Worm (Caenorhabditis elegans) whole organism, L3 larva: Measurements from ENCODE around the gene F47C12.7.
A peak's percentile ranks its signal among the peaks of the same experiment; 100 is the strongest.

Experiments
- R02D3.7 ChIP-seq: fragments of 150-350 bp; optimal IDR thresholded peaks from 2 replicates; lab custom pipeline; 2014; ENCODE audit warnings: missing biosample characterization, missing genetic modification characterization
- ZK546.5 ChIP-seq: sonication (generic microtip); optimal IDR thresholded peaks from 2 replicates; lab custom pipeline; 2017; ENCODE audit warnings: missing biosample characterization, missing genetic modification characterization
- aly-2 ChIP-seq: fragments of 150-350 bp; optimal IDR thresholded peaks from 2 replicates; lab custom pipeline; 2014; ENCODE audit warnings: missing biosample characterization, missing genetic modification characterization
- ama-1 ChIP-seq: fragments of 150-350 bp; optimal IDR thresholded peaks from 2 replicates; lab custom pipeline; 2018
- ceh-16 ChIP-seq: sonication (generic microtip); optimal IDR thresholded peaks from 2 replicates; lab custom pipeline; 2017; ENCODE audit warnings: missing biosample characterization, missing genetic modification characterization
- ceh-82 ChIP-seq: fragments of 150-350 bp; optimal IDR thresholded peaks from 2 replicates; lab custom pipeline; 2014; ENCODE audit warnings: missing biosample characterization, missing genetic modification characterization
- ceh-9 ChIP-seq: sonication (generic microtip); optimal IDR thresholded peaks from 2 replicates; lab custom pipeline; 2018; ENCODE audit warnings: missing biosample characterization, missing genetic modification characterization
- daf-12 ChIP-seq: fragments of 150-350 bp; optimal IDR thresholded peaks from 2 replicates; lab custom pipeline; 2014; ENCODE audit warnings: missing biosample characterization, missing genetic modification reagents, missing genetic modification characterization
- egl-5 ChIP-seq: fragments of 150-350 bp; optimal IDR thresholded peaks from 2 replicates; lab custom pipeline; 2017; ENCODE audit warnings: missing biosample characterization, missing genetic modification reagents, missing genetic modification characterization, inconsistent platforms
- elt-1 ChIP-seq: fragments of 150-350 bp; optimal IDR thresholded peaks from 2 replicates; lab custom pipeline; 2014; ENCODE audit warnings: missing biosample characterization, missing genetic modification characterization
- elt-2 ChIP-seq: sonication (generic microtip); optimal IDR thresholded peaks from 2 replicates; lab custom pipeline; 2016; ENCODE audit warnings: missing genetic modification reagents, mild to moderate bottlenecking, missing genetic modification characterization, missing compliant biosample characterization
- elt-3 ChIP-seq, 3 experiments: fragments of 150-350 bp in 1 of 3; sonication (generic microtip) in 2 of 3; optimal IDR thresholded peaks; 2 replicates in 2 of 3; 4 replicates in 1 of 3; lab custom pipeline; 2014 to 2017; ENCODE audit warnings: missing biosample characterization in 3 of 3, missing genetic modification characterization in 3 of 3
- eor-1 ChIP-seq, 2 experiments: fragments of 150-350 bp; optimal IDR thresholded peaks; 2 replicates each; lab custom pipeline; 2014 to 2018; ENCODE audit warnings: missing biosample characterization in 2 of 2, missing genetic modification characterization in 2 of 2
- fkh-10 ChIP-seq: sonication (generic microtip); optimal IDR thresholded peaks from 2 replicates; lab custom pipeline; 2017; ENCODE audit warnings: missing biosample characterization, missing genetic modification reagents, missing genetic modification characterization
- fkh-2 ChIP-seq: fragments of 150-350 bp; optimal IDR thresholded peaks from 2 replicates; lab custom pipeline; 2014; ENCODE audit warnings: missing biosample characterization, missing genetic modification reagents, missing genetic modification characterization
- hmg-11 ChIP-seq: sonication (generic microtip); optimal IDR thresholded peaks from 2 replicates; lab custom pipeline; 2016; ENCODE audit warnings: missing genetic modification characterization, missing compliant biosample characterization
- jun-1 ChIP-seq: fragments of 150-350 bp; optimal IDR thresholded peaks from 2 replicates; lab custom pipeline; 2014; ENCODE audit warnings: missing biosample characterization, missing genetic modification reagents, missing genetic modification characterization
- lin-15B ChIP-seq: fragments of 150-350 bp; optimal IDR thresholded peaks from 2 replicates; lab custom pipeline; 2014; ENCODE audit warnings: missing biosample characterization, missing genetic modification characterization
- lin-39 ChIP-seq: fragments of 150-350 bp; optimal IDR thresholded peaks from 2 replicates; lab custom pipeline; 2018; ENCODE audit warnings: missing biosample characterization, missing genetic modification reagents, missing genetic modification characterization
- lsy-12 ChIP-seq: sonication (generic microtip); optimal IDR thresholded peaks from 2 replicates; lab custom pipeline; 2016; ENCODE audit warnings: mild to moderate bottlenecking, missing genetic modification characterization, missing compliant biosample characterization
- mdl-1 ChIP-seq: fragments of 150-350 bp; optimal IDR thresholded peaks from 2 replicates; lab custom pipeline; 2014; ENCODE audit warnings: missing biosample characterization, missing genetic modification characterization
- mml-1 ChIP-seq: fragments of 150-350 bp; sonication (generic microtip); optimal IDR thresholded peaks from 3 replicates; lab custom pipeline; 2014; ENCODE audit warnings: missing biosample characterization, missing genetic modification characterization
- nfya-1 ChIP-seq: sonication (generic microtip); optimal IDR thresholded peaks from 2 replicates; lab custom pipeline; 2017; ENCODE audit warnings: missing genetic modification characterization, mild to moderate bottlenecking, missing compliant biosample characterization, antibody characterized with exemption, moderate library complexity; ENCODE audit not compliant: insufficient read depth
- nhr-11 ChIP-seq: fragments of 150-350 bp; optimal IDR thresholded peaks from 2 replicates; lab custom pipeline; 2014; ENCODE audit warnings: missing biosample characterization, missing genetic modification characterization
- nhr-12 ChIP-seq: fragments of 150-350 bp; optimal IDR thresholded peaks from 2 replicates; lab custom pipeline; 2014; ENCODE audit warnings: missing biosample characterization, missing genetic modification characterization
- nhr-23 ChIP-seq: fragments of 150-350 bp; optimal IDR thresholded peaks from 2 replicates; lab custom pipeline; 2014; ENCODE audit warnings: missing biosample characterization, missing genetic modification reagents, missing genetic modification characterization
- nhr-237 ChIP-seq: fragments of 150-350 bp; optimal IDR thresholded peaks from 2 replicates; lab custom pipeline; 2014; ENCODE audit warnings: missing biosample characterization, missing genetic modification characterization
- nhr-25 ChIP-seq: sonication (generic microtip); optimal IDR thresholded peaks from 2 replicates; lab custom pipeline; 2017; ENCODE audit warnings: missing biosample characterization, missing genetic modification characterization
- nhr-28 ChIP-seq: fragments of 150-350 bp; optimal IDR thresholded peaks from 2 replicates; lab custom pipeline; 2014; ENCODE audit warnings: missing biosample characterization, missing genetic modification characterization
- nhr-43 ChIP-seq: sonication (generic microtip); optimal IDR thresholded peaks from 2 replicates; lab custom pipeline; 2016; ENCODE audit warnings: mild to moderate bottlenecking, missing genetic modification characterization, missing compliant biosample characterization; ENCODE audit not compliant: poor library complexity, severe bottlenecking
- nhr-67 ChIP-seq: fragments of 150-350 bp; optimal IDR thresholded peaks from 2 replicates; lab custom pipeline; 2014; ENCODE audit warnings: missing biosample characterization, missing genetic modification characterization
- nhr-76 ChIP-seq: fragments of 150-350 bp; sonication (generic microtip); optimal IDR thresholded peaks from 5 replicates; lab custom pipeline; 2014; ENCODE audit warnings: missing biosample characterization, missing genetic modification characterization
- pha-4 ChIP-seq: fragments of 150-350 bp; optimal IDR thresholded peaks from 2 replicates; lab custom pipeline; 2014; ENCODE audit warnings: missing biosample characterization, missing genetic modification reagents, missing genetic modification characterization
- pqm-1 ChIP-seq: fragments of 150-350 bp; optimal IDR thresholded peaks from 2 replicates; lab custom pipeline; 2017; ENCODE audit warnings: missing biosample characterization, missing genetic modification characterization, inconsistent platforms
- sea-2 ChIP-seq: fragments of 150-350 bp; sonication (generic microtip); optimal IDR thresholded peaks from 4 replicates; lab custom pipeline; 2014; ENCODE audit warnings: missing biosample characterization, missing genetic modification reagents, missing genetic modification characterization
- skn-1 ChIP-seq: fragments of 150-350 bp; optimal IDR thresholded peaks from 2 replicates; lab custom pipeline; 2014; ENCODE audit warnings: missing biosample characterization, missing genetic modification characterization
- snpc-4 ChIP-seq: fragments of 150-350 bp; optimal IDR thresholded peaks from 2 replicates; lab custom pipeline; 2014; ENCODE audit warnings: missing biosample characterization, missing genetic modification characterization
- unc-62 ChIP-seq: fragments of 150-350 bp; sonication (generic microtip); optimal IDR thresholded peaks from 4 replicates; lab custom pipeline; 2014; ENCODE audit warnings: missing biosample characterization, missing genetic modification reagents, missing genetic modification characterization
- zag-1 ChIP-seq: fragments of 150-350 bp; optimal IDR thresholded peaks from 2 replicates; lab custom pipeline; 2014; ENCODE audit warnings: missing biosample characterization, missing genetic modification characterization
- ztf-11 ChIP-seq: fragments of 150-350 bp; optimal IDR thresholded peaks from 2 replicates; lab custom pipeline; 2014; ENCODE audit warnings: missing biosample characterization, missing genetic modification characterization
- ztf-4 ChIP-seq: fragments of 150-350 bp; optimal IDR thresholded peaks from 2 replicates; lab custom pipeline; 2014; ENCODE audit warnings: missing biosample characterization, missing genetic modification characterization

Gene F47C12.7

DNA sequence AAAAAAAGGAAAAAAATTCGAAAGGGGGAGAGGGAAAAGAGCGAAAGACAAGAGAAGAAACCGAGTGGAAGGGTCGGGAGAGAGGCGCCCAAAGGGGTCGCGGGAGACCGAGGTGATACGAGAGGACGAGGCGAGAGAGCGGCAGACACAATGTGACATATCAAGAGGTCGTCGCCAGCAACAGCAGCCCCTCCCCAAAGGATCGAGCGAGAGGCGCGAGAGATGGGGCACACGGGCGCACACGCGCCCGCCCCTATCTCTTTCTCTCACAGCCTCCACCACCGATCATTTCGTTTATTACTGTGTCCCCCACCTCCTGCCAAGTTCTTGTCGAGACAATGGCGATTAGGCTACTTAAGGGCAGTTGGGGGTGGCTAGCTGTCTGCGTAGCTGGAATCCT, 32.9 kb upstream of the F47C12.7 start (continued):
- no peak for TF ChIP-seq ztf-4 (tag; lab: Kevin White, UChicago)
- no peak for TF ChIP-seq fkh-10 (GFP tag; lab: Kevin White, UChicago)
- TF ChIP-seq unc-62 (GFP tag; lab: Kevin White, UChicago): no peak
- peak; percentile 54 for TF ChIP-seq nfya-1 (tag; lab: Kevin White, UChicago)

DNA sequence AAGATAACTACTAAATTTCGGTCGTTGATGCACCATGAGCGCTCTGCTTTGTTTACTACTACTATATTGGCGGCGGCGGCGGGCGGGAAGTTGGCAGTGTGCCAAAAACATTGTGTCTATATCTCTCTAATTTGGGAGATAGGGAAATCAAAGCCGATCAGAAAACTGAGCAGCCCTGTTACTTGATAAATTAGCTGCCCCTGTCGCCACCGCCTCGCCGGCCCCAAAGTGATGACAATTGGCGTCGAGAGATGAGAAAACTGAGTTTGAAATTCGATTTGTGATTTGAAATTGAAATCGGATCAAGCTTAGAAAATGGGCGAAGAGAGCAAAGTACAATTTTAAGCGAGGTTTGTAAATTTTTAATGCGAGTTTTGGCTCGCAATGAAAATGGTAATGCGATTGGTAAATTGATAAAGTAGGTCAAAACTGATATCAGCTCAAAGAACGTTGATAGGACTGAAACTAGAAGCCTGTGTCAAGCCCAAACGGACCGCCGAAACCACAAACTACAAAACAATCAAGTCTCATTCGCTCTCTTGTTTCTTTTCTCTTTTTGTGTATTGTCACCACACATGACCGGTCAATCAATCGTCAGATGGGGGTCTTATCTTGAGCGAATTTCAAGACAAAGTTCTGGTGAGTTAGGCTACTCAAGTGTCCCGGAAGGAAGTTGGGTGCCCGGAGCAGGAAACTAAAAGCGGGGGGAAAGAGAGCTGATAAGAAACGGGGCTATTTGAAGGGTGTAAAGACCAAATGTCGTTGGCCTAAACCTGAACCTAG, 32.0 kb upstream of the F47C12.7 start:
- TF ChIP-seq jun-1 (peak; percentile 34), lsy-12 (no peak), elt-2 (tag; lab: Kevin White, UChicago) (peak; percentile 68), pqm-1 (peak; percentile 4), nhr-11 (no peak), snpc-4 (no peak), hmg-11 (tag; lab: Kevin White, UChicago) (no peak)

DNA sequence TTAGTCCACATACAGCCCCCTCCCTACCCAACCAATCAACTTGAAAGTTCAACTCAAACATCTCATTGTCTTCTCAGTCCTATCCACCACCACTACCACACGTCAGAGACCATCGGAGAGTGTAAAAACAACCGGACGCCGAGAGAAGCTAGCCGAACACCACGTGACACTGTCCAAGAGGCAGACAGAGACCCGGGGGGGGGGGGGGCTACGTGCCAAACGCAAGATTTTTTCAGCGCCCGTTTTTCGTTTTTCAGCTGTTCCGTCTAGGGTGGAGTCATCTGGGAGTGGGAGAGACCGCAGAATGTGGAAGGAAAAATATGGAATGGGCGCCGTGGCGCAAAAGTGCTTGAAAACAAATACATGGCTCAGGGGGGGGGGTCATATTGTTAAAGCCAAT, 30.6 kb upstream of the F47C12.7 start:
- TF ChIP-seq pqm-1 (peak; percentile 35), eor-1 (tag; optimal IDR thresholded peaks at IDR 0.05; lab: Kevin White, UChicago) (no peak), ZK546.5 (tag; lab: Kevin White, UChicago) (no peak), fkh-2 (tag; lab: Kevin White, UChicago) (no peak), mdl-1 (peak; percentile 92), nhr-25 (tag; lab: Kevin White, UChicago) (peak; percentile 81), snpc-4 (peak; percentile 31), nhr-43 (tag; lab: Kevin White, UChicago) (peak; percentile 83), pha-4 (tag; lab: Kevin White, UChicago) (peak; percentile 61), elt-1 (tag; lab: Kevin White, UChicago) (peak; percentile 3), jun-1 (peak; percentile 14), egl-5 (tag; lab: Kevin White, UChicago) (peak; percentile 62), lsy-12 (peak; percentile 69), R02D3.7 (no peak), elt-2 (tag; lab: Kevin White, UChicago) (peak; percentile 32), ama-1 (lab: Kevin White, UChicago) (peak; percentile 82), lin-39 (tag; lab: Kevin White, UChicago) (peak; percentile 84), skn-1 (tag; lab: Kevin White, UChicago) (peak; percentile 1), nhr-23 (peak; percentile 21), nfya-1 (tag; lab: Kevin White, UChicago) (peak; percentile 76)

DNA sequence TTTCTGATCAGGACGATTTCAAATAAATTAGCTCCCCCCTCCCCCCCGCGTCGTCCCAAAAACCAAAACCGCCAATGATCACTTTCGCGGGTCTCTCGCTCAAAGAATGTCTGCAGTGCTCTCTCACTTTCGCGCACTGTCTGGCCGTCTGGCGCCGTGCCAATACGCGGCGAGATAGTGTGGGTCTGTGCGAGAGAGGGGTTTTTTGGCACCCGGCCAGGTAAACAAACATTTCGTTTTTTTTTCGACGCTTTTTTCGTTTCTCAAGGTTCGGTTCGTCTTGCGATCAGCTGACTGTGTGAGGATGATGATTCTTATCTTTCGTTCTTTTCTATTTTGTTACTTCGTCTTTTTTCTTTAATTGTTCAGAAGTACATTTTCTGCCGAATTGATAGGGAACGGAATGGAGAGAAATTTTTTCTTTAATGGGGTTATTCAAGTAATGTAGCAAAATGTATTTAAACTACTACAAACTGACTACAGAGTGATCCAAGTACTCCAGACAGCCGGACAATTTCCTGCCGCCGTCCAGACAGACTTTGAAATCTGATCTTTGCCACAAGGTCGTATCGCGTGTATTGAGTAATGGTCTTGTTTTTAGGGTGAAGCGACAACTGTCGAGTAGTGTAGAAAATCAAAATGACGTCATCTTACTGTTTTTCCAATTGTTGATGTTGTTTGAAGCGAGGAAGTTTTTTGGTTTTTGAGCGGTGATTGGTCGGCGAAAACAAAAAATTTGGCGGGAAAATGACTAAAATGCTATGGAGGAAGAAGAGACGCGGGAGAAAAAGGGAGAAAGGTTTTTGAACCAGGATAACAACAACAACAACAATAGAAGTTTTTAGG, 29.1 kb upstream of the F47C12.7 start:
- TF ChIP-seq nfya-1 (tag; lab: Kevin White, UChicago): peak; percentile 82
- TF ChIP-seq eor-1 (tag; optimal IDR thresholded peaks at IDR 0.05; lab: Kevin White, UChicago): no peak
- TF ChIP-seq nhr-237: no peak
- no peak for TF ChIP-seq nhr-12
- TF ChIP-seq pqm-1: peak; percentile 27
- no peak for TF ChIP-seq daf-12 (tag; lab: Kevin White, UChicago)
- no peak for TF ChIP-seq snpc-4
- peak in 1 of 3 experiments; percentile 56 for TF ChIP-seq elt-3 (tag; optimal IDR thresholded peaks at IDR 0.05; lab: Kevin White, UChicago)
- TF ChIP-seq lin-39 (tag; lab: Kevin White, UChicago): peak; percentile 89
- peak; percentile 63 for TF ChIP-seq nhr-25 (tag; lab: Kevin White, UChicago)
- TF ChIP-seq nhr-28 (tag; lab: Kevin White, UChicago): no peak
- TF ChIP-seq R02D3.7: no peak
- no peak for TF ChIP-seq ceh-9 (tag; lab: Kevin White, UChicago)
- no peak for TF ChIP-seq unc-62 (GFP tag; lab: Kevin White, UChicago)
- TF ChIP-seq mdl-1: peak; percentile 32
- TF ChIP-seq ceh-82: no peak
- TF ChIP-seq hmg-11 (tag; lab: Kevin White, UChicago): peak; percentile 47
- no peak for TF ChIP-seq ceh-16 (tag; lab: Kevin White, UChicago)
- TF ChIP-seq aly-2 (tag; lab: Kevin White, UChicago): no peak
- TF ChIP-seq sea-2: no peak
- TF ChIP-seq mml-1: no peak
- peak; percentile 88 for TF ChIP-seq elt-2 (tag; lab: Kevin White, UChicago)
- TF ChIP-seq nhr-43 (tag; lab: Kevin White, UChicago): peak; percentile 17
- TF ChIP-seq lin-15B (tag; lab: Kevin White, UChicago): no peak
- no peak for TF ChIP-seq ztf-11
- no peak for TF ChIP-seq nhr-67 (tag; lab: Kevin White, UChicago)
- no peak for TF ChIP-seq zag-1 (tag; lab: Kevin White, UChicago)
- TF ChIP-seq jun-1: peak; percentile 89
- TF ChIP-seq skn-1 (tag; lab: Kevin White, UChicago): peak; percentile 24
- TF ChIP-seq nhr-76 (tag; lab: Kevin White, UChicago): no peak
- peak; percentile 63 for TF ChIP-seq lsy-12
- no peak for TF ChIP-seq ztf-4 (tag; lab: Kevin White, UChicago)
- TF ChIP-seq egl-5 (tag; lab: Kevin White, UChicago): peak; percentile 35
